Worm (Caenorhabditis elegans) whole organism, early embryonic: ENCODE measurements around the gene C26D10.3.
A peak's percentile ranks its signal among the peaks of the same experiment; 100 is the strongest.

Experiments used
- B0310.2 ChIP-seq: sonication (generic microtip); optimal IDR thresholded peaks from 2 replicates; lab custom pipeline; 2016; ENCODE audit warnings: mild to moderate bottlenecking, missing genetic modification characterization, missing compliant biosample characterization
- F13C5.2 ChIP-seq: sonication (generic microtip); optimal IDR thresholded peaks from 2 replicates; lab custom pipeline; 2017; ENCODE audit warnings: mild to moderate bottlenecking, missing genetic modification characterization, inconsistent platforms, missing compliant biosample characterization
- aly-1 ChIP-seq: sonication (generic microtip); optimal IDR thresholded peaks from 2 replicates; lab custom pipeline; 2016; ENCODE audit warnings: missing genetic modification characterization, missing compliant biosample characterization
- ama-1 ChIP-seq: fragments of 150-350 bp; optimal IDR thresholded peaks from 2 replicates; lab custom pipeline; 2014
- ceh-13 ChIP-seq: fragments of 200-800 bp; sonication (Bioruptor generic); optimal IDR thresholded peaks from 2 replicates; lab custom pipeline; 2018; ENCODE audit warnings: mild to moderate bottlenecking, missing genetic modification characterization, missing compliant biosample characterization
- ceh-36 ChIP-seq: sonication (generic microtip); optimal IDR thresholded peaks from 2 replicates; lab custom pipeline; 2016; ENCODE audit warnings: missing genetic modification characterization, inconsistent platforms, missing compliant biosample characterization
- ets-7 ChIP-seq: sonication (generic microtip); optimal IDR thresholded peaks from 2 replicates; lab custom pipeline; 2016; ENCODE audit warnings: missing genotype, missing genetic modification characterization, missing compliant biosample characterization
- flt-1 ChIP-seq: fragments of 200-800 bp; sonication (Bioruptor generic); IDR thresholded peaks from 2 replicates; pipeline ENCODE4 v1.3.6; 2022; ENCODE audit warnings: missing genetic modification characterization, missing compliant biosample characterization
- hmbx-1 ChIP-seq: sonication (generic microtip); optimal IDR thresholded peaks from 2 replicates; lab custom pipeline; 2016; ENCODE audit warnings: mild to moderate bottlenecking, missing genetic modification characterization, missing compliant biosample characterization
- hmg-4 ChIP-seq: fragments of 200-800 bp; sonication (Bioruptor generic); optimal IDR thresholded peaks from 2 replicates; lab custom pipeline; 2018; ENCODE audit warnings: mild to moderate bottlenecking, missing genetic modification characterization, missing compliant biosample characterization
- hnd-1 ChIP-seq: sonication (generic microtip); optimal IDR thresholded peaks from 2 replicates; lab custom pipeline; 2016; ENCODE audit warnings: missing genetic modification characterization, missing compliant biosample characterization
- pes-1 ChIP-seq: fragments of 200-800 bp; sonication (Bioruptor generic); IDR thresholded peaks from 2 replicates; pipeline ENCODE4 v1.3.6; 2022; ENCODE audit warnings: missing genetic modification reagents, missing genetic modification characterization, missing compliant biosample characterization
- scrt-1 ChIP-seq: fragments of 200-800 bp; sonication (Bioruptor generic); IDR thresholded peaks from 2 replicates; pipeline ENCODE4 v1.3.6; 2022; ENCODE audit warnings: missing genetic modification characterization, missing compliant biosample characterization
- sea-1 ChIP-seq: fragments of 200-800 bp; sonication (Bioruptor generic); conservative IDR thresholded peaks from 2 replicates; pipeline ENCODE4 v1.3.6; 2022; ENCODE audit warnings: missing genetic modification characterization, missing compliant biosample characterization
- tbx-11 ChIP-seq: fragments of 200-800 bp; sonication (Bioruptor generic); IDR thresholded peaks from 2 replicates; pipeline ENCODE4 v1.3.6; 2022; ENCODE audit warnings: missing genetic modification characterization, missing compliant biosample characterization
- tbx-37 ChIP-seq: fragments of 200-800 bp; sonication (Bioruptor generic); conservative IDR thresholded peaks from 2 replicates; pipeline ENCODE4 v1.3.6; 2022; ENCODE audit warnings: missing genetic modification reagents, missing genetic modification characterization, missing compliant biosample characterization
- tra-4 ChIP-seq: sonication (generic microtip); optimal IDR thresholded peaks from 2 replicates; lab custom pipeline; 2017; ENCODE audit warnings: missing genetic modification characterization, missing compliant biosample characterization

The C26D10.3 gene

ce11 chrII:8325002-8325539 is at the start of gene C26D10.3, which contains the start of gene ran-3:
C26D10.3 (plus strand) TSS chrII:8325386.
ran-3 (minus strand) TSS chrII:8325052.
- TF ChIP-seq flt-1 (no peak), hnd-1 (no peak), ets-7 (tag; lab: Kevin White, UChicago) (no peak), tbx-11 (GFP tag; lab: Robert Waterston, UW) (0 out of 2 replicates have a peak, but pooled peaks have one; percentile 41), scrt-1 (GFP tag; lab: Robert Waterston, UW) (peak; percentile 57; the same call in 1 of the 2 replicates), ama-1 (lab: Kevin White, UChicago) (no peak), pes-1 (GFP tag; lab: Robert Waterston, UW) (peak; percentile 69), hmg-4 (GFP tag; lab: Kevin White, UChicago) (no peak), aly-1 (tag; lab: Kevin White, UChicago) (no peak), sea-1 (GFP tag; lab: Robert Waterston, UW) (no peak), ceh-36 (peak; percentile 11), tra-4 (tag; lab: Kevin White, UChicago) (no peak), ceh-13 (GFP tag; lab: Kevin White, UChicago) (no peak), B0310.2 (no peak), hmbx-1 (no peak), tbx-37 (GFP tag; lab: Robert Waterston, UW) (no peak), F13C5.2 (tag; lab: Kevin White, UChicago) (peak; percentile 76)

ce11 chrII:8276057-8276456 is 49.1 kb upstream of the C26D10.3 start, which contains the start of the genes gei-14 and slc-25A32:
gei-14 (minus strand) TSS chrII:8276231.
slc-25A32 (plus strand) TSS chrII:8276298.
- TF ChIP-seq ets-7 (tag; lab: Kevin White, UChicago) (no peak), sea-1 (GFP tag; lab: Robert Waterston, UW) (no peak), hmbx-1 (no peak), F13C5.2 (tag; lab: Kevin White, UChicago) (no peak), tbx-11 (GFP tag; lab: Robert Waterston, UW) (no peak), tra-4 (tag; lab: Kevin White, UChicago) (no peak), ceh-13 (GFP tag; lab: Kevin White, UChicago) (no peak), ama-1 (lab: Kevin White, UChicago) (no peak), pes-1 (GFP tag; lab: Robert Waterston, UW) (no peak), ceh-36 (no peak), scrt-1 (GFP tag; lab: Robert Waterston, UW) (no peak), tbx-37 (GFP tag; lab: Robert Waterston, UW) (no peak), hnd-1 (no peak), flt-1 (no peak), hmg-4 (GFP tag; lab: Kevin White, UChicago) (no peak), aly-1 (tag; lab: Kevin White, UChicago) (no peak), B0310.2 (no peak)

ce11 chrII:8278415-8278814 is 46.8 kb upstream of the C26D10.3 start, which contains the start of the genes mrpl-10 and clec-142:
mrpl-10 (minus strand) TSS chrII:8278515.
clec-142 (plus strand) TSS chrII:8278678.
- no peak for TF ChIP-seq hmg-4 (GFP tag; lab: Kevin White, UChicago)
- TF ChIP-seq ets-7 (tag; lab: Kevin White, UChicago): no peak
- no peak for TF ChIP-seq hnd-1
- TF ChIP-seq hmbx-1: no peak
- no peak for TF ChIP-seq ama-1 (lab: Kevin White, UChicago)
- no peak for TF ChIP-seq scrt-1 (GFP tag; lab: Robert Waterston, UW)
- no peak for TF ChIP-seq tra-4 (tag; lab: Kevin White, UChicago)
- no peak for TF ChIP-seq F13C5.2 (tag; lab: Kevin White, UChicago)
- no peak for TF ChIP-seq pes-1 (GFP tag; lab: Robert Waterston, UW)
- no peak for TF ChIP-seq ceh-36
- TF ChIP-seq flt-1: no peak
- TF ChIP-seq tbx-37 (GFP tag; lab: Robert Waterston, UW): no peak
- no peak for TF ChIP-seq tbx-11 (GFP tag; lab: Robert Waterston, UW)

- TF ChIP-seq flt-1: no peak
Observed at ce11 chrII:8283158-8283717, 41.9 kb upstream of the C26D10.3 start, which contains the start of the genes nst-1 and cct-4. nst-1 (minus strand) TSS chrII:8283208. cct-4 (plus strand) TSS chrII:8283667.

ce11 chrII:8295296-8295695 is 29.9 kb upstream of the C26D10.3 start, which contains the start of gene nlp-55:
nlp-55 (minus strand) TSS chrII:8295396.
- TF ChIP-seq F13C5.2 (tag; lab: Kevin White, UChicago) (no peak), ama-1 (lab: Kevin White, UChicago) (no peak), scrt-1 (GFP tag; lab: Robert Waterston, UW) (no peak), B0310.2 (no peak), hmbx-1 (no peak), tra-4 (tag; lab: Kevin White, UChicago) (no peak), ceh-13 (GFP tag; lab: Kevin White, UChicago) (no peak)

- TF ChIP-seq tbx-11 (GFP tag; lab: Robert Waterston, UW) (no peak), hmg-4 (GFP tag; lab: Kevin White, UChicago) (no peak), hnd-1 (no peak), F13C5.2 (tag; lab: Kevin White, UChicago) (no peak), scrt-1 (GFP tag; lab: Robert Waterston, UW) (no peak), ceh-13 (GFP tag; lab: Kevin White, UChicago) (no peak), flt-1 (no peak), sea-1 (GFP tag; lab: Robert Waterston, UW) (no peak), tra-4 (tag; lab: Kevin White, UChicago) (no peak), tbx-37 (GFP tag; lab: Robert Waterston, UW) (no peak), B0310.2 (no peak), aly-1 (tag; lab: Kevin White, UChicago) (no peak), hmbx-1 (no peak), ama-1 (lab: Kevin White, UChicago) (no peak), ceh-36 (no peak)
Observed at ce11 chrII:8308314-8308713, 16.9 kb upstream of the C26D10.3 start.

- TF ChIP-seq B0310.2 (no peak), flt-1 (no peak), tra-4 (tag; lab: Kevin White, UChicago) (no peak)
Observed at ce11 chrII:8311484-8311883, 13.7 kb upstream of the C26D10.3 start.
